Fruit fly (Drosophila melanogaster): Measurements from ENCODE around the gene knk.

knk gene

DNA sequence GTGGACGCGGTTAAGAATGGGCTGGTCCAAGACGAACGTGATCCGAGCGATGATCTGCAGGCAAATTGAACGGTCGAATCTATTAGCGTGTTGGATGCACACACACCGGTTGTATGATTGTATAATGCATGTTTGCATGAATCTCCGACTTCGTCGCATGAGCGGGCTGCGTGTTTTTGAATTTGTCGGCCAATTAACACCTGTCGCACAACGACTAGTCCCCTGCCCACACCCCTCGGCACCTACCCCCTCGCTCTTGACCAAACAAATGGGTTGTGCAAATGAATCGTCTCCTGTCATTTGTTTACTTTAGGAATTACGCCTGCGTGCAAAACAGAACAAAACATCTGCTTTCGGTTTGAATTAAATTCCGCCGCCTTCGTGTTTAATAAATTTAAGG, 9.5 kb upstream of the knk start (continued):
- TF ChIP-seq Taf1 (GFP tag; IDR thresholded peaks at IDR 0.05) (no peak), CG1603 (tag; optimal IDR thresholded peaks at IDR 0.05) (no peak), insv (GFP tag; optimal IDR thresholded peaks at IDR 0.05) (no peak), Mad (GFP tag; optimal IDR thresholded peaks at IDR 0.05) (no peak), Dll (GFP tag; IDR thresholded peaks at IDR 0.05; ENCODE audit: partially characterized antibody) (no peak), z (GFP tag; IDR thresholded peaks at IDR 0.05) (0 out of 3 replicates have a peak, but pooled peaks have one; percentile 1), sisA (GFP tag; IDR thresholded peaks at IDR 0.05) (peak; percentile 16; the same call in 1 of the 2 replicates), CG16813 (GFP tag; IDR thresholded peaks at IDR 0.05; ENCODE audit: partially characterized antibody) (no peak), rib (GFP tag; IDR thresholded peaks at IDR 0.05) (0 out of 2 replicates have a peak, but pooled peaks have one; percentile 53), CG6791 (GFP tag; IDR thresholded peaks at IDR 0.05; ENCODE audit: partially characterized antibody) (no peak), Max (GFP tag; optimal IDR thresholded peaks at IDR 0.05) (no peak), lmd (GFP tag; IDR thresholded peaks at IDR 0.05) (no peak), emc (GFP tag; optimal IDR thresholded peaks at IDR 0.05) (no peak), Fer2 (tag; optimal IDR thresholded peaks at IDR 0.05) (no peak), CG30020 (tag; optimal IDR thresholded peaks at IDR 0.05) (no peak), lilli (GFP tag; optimal IDR thresholded peaks at IDR 0.05) (no peak), Dbx (GFP tag; IDR thresholded peaks at IDR 0.05) (no peak), CG31441 (GFP tag; IDR thresholded peaks at IDR 0.05) (no peak), crol (GFP tag; IDR thresholded peaks at IDR 0.05) (peak; percentile 33; the same call in 1 of the 2 replicates), maf-S (GFP tag; optimal IDR thresholded peaks at IDR 0.05) (no peak), otp (GFP tag; IDR thresholded peaks at IDR 0.05) (peak; percentile 88), Pdp1 (GFP tag; optimal IDR thresholded peaks at IDR 0.05) (peak in 1 of 2 experiments; percentile 52), Tbp (GFP tag; optimal IDR thresholded peaks at IDR 0.05) (no peak), CG31388 (GFP tag; optimal IDR thresholded peaks at IDR 0.05) (no peak), CG1602 (GFP tag; optimal IDR thresholded peaks at IDR 0.05) (no peak), br (optimal IDR thresholded peaks at IDR 0.05) (no peak), NC2α (GFP tag; optimal IDR thresholded peaks at IDR 0.05) (no peak), bbx (GFP tag; IDR thresholded peaks at IDR 0.05; ENCODE audit: partially characterized antibody) (no peak), odd (GFP tag; optimal IDR thresholded peaks at IDR 0.05) (no peak), Ets97D (GFP tag; optimal IDR thresholded peaks at IDR 0.05) (no peak), CG32772 (GFP tag; IDR thresholded peaks at IDR 0.05) (no peak), so (GFP tag; IDR thresholded peaks at IDR 0.05) (0 out of 3 replicates have a peak, but pooled peaks have one; percentile 25), sr (GFP tag; IDR thresholded peaks at IDR 0.05) (no peak), MESR4 (GFP tag; optimal IDR thresholded peaks at IDR 0.05) (no peak), CG4730 (GFP tag; IDR thresholded peaks at IDR 0.05) (no peak), sens (GFP tag) (no peak), Chrac-16 (GFP tag; optimal IDR thresholded peaks at IDR 0.05) (no peak), dmrt99B (tag; optimal IDR thresholded peaks at IDR 0.05) (no peak), YL-1 (GFP tag; optimal IDR thresholded peaks at IDR 0.05) (no peak), CG2129 (GFP tag; IDR thresholded peaks at IDR 0.05; ENCODE audit: partially characterized antibody) (no peak), fd64A (GFP tag; optimal IDR thresholded peaks at IDR 0.05) (no peak), sob (GFP tag; IDR thresholded peaks at IDR 0.05) (0 out of 2 replicates have a peak, but pooled peaks have one; percentile 6), nom (GFP tag; optimal IDR thresholded peaks at IDR 0.05) (no peak)

DNA sequence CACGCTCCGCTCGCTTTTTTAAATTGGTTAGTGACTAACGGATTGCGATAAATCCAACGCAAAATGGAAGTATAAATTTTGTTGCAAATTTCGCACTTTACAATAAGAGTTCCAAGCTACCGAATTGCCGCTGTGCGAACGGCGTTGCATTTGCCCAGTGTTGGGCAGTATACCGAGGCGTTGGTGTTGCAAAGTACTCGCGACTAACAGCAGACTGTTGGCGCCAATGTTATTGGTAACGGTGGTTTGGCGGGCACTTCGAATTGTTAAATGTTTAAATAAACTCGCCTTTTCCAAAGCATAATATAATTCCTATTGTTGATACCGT, 8.8 kb upstream of the knk start:
- no peak for TF ChIP-seq Dll (GFP tag; IDR thresholded peaks at IDR 0.05; ENCODE audit: partially characterized antibody)
- TF ChIP-seq Myb (GFP tag; optimal IDR thresholded peaks at IDR 0.05) = peak; percentile 68
- peak; percentile 32; the same call in 1 of the 2 replicates for TF ChIP-seq MBD-R2 (GFP tag; IDR thresholded peaks at IDR 0.05)
- TF ChIP-seq CG10267 (tag; optimal IDR thresholded peaks at IDR 0.05) = peak; percentile 94
- peak; percentile 46 for TF ChIP-seq Sry-δ (GFP tag; optimal IDR thresholded peaks at IDR 0.05)
- TF ChIP-seq crol (GFP tag; IDR thresholded peaks at IDR 0.05) = no peak
- no peak for TF ChIP-seq CG33557 (GFP tag; optimal IDR thresholded peaks at IDR 0.05)
- no peak for TF ChIP-seq Blimp-1 (GFP tag; optimal IDR thresholded peaks at IDR 0.05)
- peak; percentile 4 for TF ChIP-seq grau (tag; optimal IDR thresholded peaks at IDR 0.05)
- TF ChIP-seq ems (GFP tag; optimal IDR thresholded peaks at IDR 0.05) = peak; percentile 23
- no peak for TF ChIP-seq insv (GFP tag; optimal IDR thresholded peaks at IDR 0.05)
- no peak for TF ChIP-seq ftz-f1 (GFP tag; optimal IDR thresholded peaks at IDR 0.05)
- no peak for TF ChIP-seq CG15011 (GFP tag; optimal IDR thresholded peaks at IDR 0.05)
- TF ChIP-seq disco-r (GFP tag; optimal IDR thresholded peaks at IDR 0.05) = no peak

Measured in whole organism, embryonic.